Worm (Caenorhabditis elegans) whole organism, L4/young adult: ENCODE data around the gene ubq-2.

ENCODE experiments used
- W03F9.2 ChIP-seq: fragments of 150-350 bp; optimal IDR thresholded peaks from 2 replicates; lab custom pipeline; 2014; ENCODE audit warnings: missing biosample characterization, missing genetic modification characterization
- him-1 ChIP-seq: sonication (generic microtip); optimal IDR thresholded peaks from 2 replicates; lab custom pipeline; 2016; ENCODE audit warnings: missing genotype, missing genetic modification reagents, missing genetic modification characterization, missing compliant biosample characterization

ce11 chrIII:12952615-12953014, 25.7 kb downstream of the ubq-2 start:
- TF ChIP-seq W03F9.2 (tag; lab: Kevin White, UChicago) = no peak
- no peak for TF ChIP-seq him-1 (tag; lab: Kevin White, UChicago)
